Fruit fly (Drosophila melanogaster) whole organism, embryonic: ENCODE measurements around the gene udt.

Experiments
- ATbp ChIP-seq: fragments of 200-800 bp; sonication (Bioruptor generic); optimal IDR thresholded peaks from 2 replicates; lab custom pipeline; 2017; ENCODE audit warnings: missing biosample characterization, mild to moderate bottlenecking, missing genetic modification characterization, missing genetic modification reagents
- Atf-2 ChIP-seq: fragments of 200-800 bp; sonication (Bioruptor generic); optimal IDR thresholded peaks from 2 replicates; lab custom pipeline; 2016; ENCODE audit warnings: missing biosample characterization, missing genetic modification characterization
- B-H2 ChIP-seq: fragments of 200-800 bp; sonication (Bioruptor generic); optimal IDR thresholded peaks from 2 replicates; lab custom pipeline; 2018; ENCODE audit warnings: missing biosample characterization, mild to moderate bottlenecking, missing genetic modification characterization
- BEAF-32 ChIP-seq: fragments of 200-800 bp; sonication (Bioruptor generic); optimal IDR thresholded peaks from 3 replicates; lab custom pipeline; 2017; ENCODE audit warnings: missing biosample characterization, missing genetic modification characterization, mild to moderate bottlenecking, moderate library complexity, missing genetic modification reagents
- Bteb2 ChIP-seq: fragments of 200-800 bp; sonication (Bioruptor generic); optimal IDR thresholded peaks from 2 replicates; lab custom pipeline; 2016; ENCODE audit warnings: missing biosample characterization, missing genetic modification characterization
- CG10543 ChIP-seq: fragments of 200-800 bp; sonication (Bioruptor generic); optimal IDR thresholded peaks from 3 replicates; lab custom pipeline; 2017; ENCODE audit warnings: missing biosample characterization, mild to moderate bottlenecking, missing genetic modification characterization, moderate library complexity
- CG12104 ChIP-seq: fragments of 200-800 bp; sonication (Bioruptor generic); optimal IDR thresholded peaks from 3 replicates; lab custom pipeline; 2016; ENCODE audit warnings: missing biosample characterization, missing genetic modification characterization
- CG14667 ChIP-seq: fragments of 200-800 bp; sonication (Bioruptor generic); IDR thresholded peaks from 2 replicates; pipeline ENCODE4 v1.3.6; 2022; ENCODE audit warnings: missing biosample characterization, missing genetic modification characterization
- CG15011 ChIP-seq: fragments of 200-800 bp; sonication (Bioruptor generic); optimal IDR thresholded peaks from 3 replicates; lab custom pipeline; 2018; ENCODE audit warnings: missing biosample characterization, mild to moderate bottlenecking, missing genetic modification characterization
- CG15696 ChIP-seq: fragments of 200-800 bp; sonication (Bioruptor generic); optimal IDR thresholded peaks from 2 replicates; lab custom pipeline; 2019; ENCODE audit warnings: missing biosample characterization, mild to moderate bottlenecking, missing genetic modification characterization, moderate library complexity
- CG17568 ChIP-seq: fragments of 200-800 bp; sonication (Bioruptor generic); optimal IDR thresholded peaks from 2 replicates; lab custom pipeline; 2018; ENCODE audit warnings: missing biosample characterization, mild to moderate bottlenecking, missing genetic modification characterization, moderate library complexity
- CG31365 ChIP-seq: fragments of 200-800 bp; sonication (Bioruptor generic); optimal IDR thresholded peaks from 2 replicates; lab custom pipeline; 2018; ENCODE audit warnings: missing biosample characterization, mild to moderate bottlenecking, missing genetic modification characterization
- CG4404 ChIP-seq: fragments of 200-800 bp; sonication (Bioruptor generic); IDR thresholded peaks from 2 replicates; pipeline ENCODE4 v1.3.6; 2022; ENCODE audit warnings: missing biosample characterization, missing genetic modification characterization
- CG5245 ChIP-seq: fragments of 200-800 bp; sonication (Bioruptor generic); optimal IDR thresholded peaks from 3 replicates; lab custom pipeline; 2016; ENCODE audit warnings: missing biosample characterization, missing genetic modification characterization
- CG6813 ChIP-seq: fragments of 200-800 bp; sonication (Bioruptor generic); optimal IDR thresholded peaks from 2 replicates; lab custom pipeline; 2017; ENCODE audit warnings: missing biosample characterization, missing genetic modification characterization, mild to moderate bottlenecking, moderate library complexity, missing genetic modification reagents
- CG7928 ChIP-seq: fragments of 200-800 bp; sonication (Bioruptor generic); optimal IDR thresholded peaks from 2 replicates; lab custom pipeline; 2017; ENCODE audit warnings: missing biosample characterization, mild to moderate bottlenecking, missing genetic modification characterization
- CG7963 ChIP-seq: fragments of 200-800 bp; sonication (Bioruptor generic); IDR thresholded peaks from 3 replicates; pipeline ENCODE4 v1.3.6; 2022; ENCODE audit warnings: missing biosample characterization, missing genetic modification characterization; ENCODE audit not compliant: partially characterized antibody
- CG8290 ChIP-seq, 3 experiments: fragments of 200-800 bp; sonication (Bioruptor generic); optimal IDR thresholded peaks; 2 replicates each; lab custom pipeline; 2016 to 2019; ENCODE audit warnings: missing biosample characterization in 3 of 3, missing genetic modification characterization in 3 of 3, mild to moderate bottlenecking in 2 of 3, moderate library complexity in 1 of 3
- CG8388 ChIP-seq: fragments of 200-800 bp; sonication (Bioruptor generic); optimal IDR thresholded peaks from 2 replicates; lab custom pipeline; 2019; ENCODE audit warnings: missing biosample characterization, mild to moderate bottlenecking, missing genetic modification characterization, moderate library complexity
- CoRest ChIP-seq: fragments of 200-800 bp; sonication (Bioruptor generic); optimal IDR thresholded peaks from 3 replicates; lab custom pipeline; 2018; ENCODE audit warnings: missing biosample characterization, mild to moderate bottlenecking, missing genetic modification characterization, moderate library complexity
- D ChIP-seq, 2 experiments: fragments of 200-800 bp in 1 of 2; fragments of >200 bp in 1 of 2; sonication (Bioruptor generic) in 1 of 2; optimal IDR thresholded peaks; 2 replicates in 1 of 2; 3 replicates in 1 of 2; lab custom pipeline; 2017; ENCODE audit warnings: mild to moderate bottlenecking in 1 of 2, missing biosample characterization in 1 of 2, missing genetic modification characterization in 1 of 2, missing genetic modification reagents in 1 of 2
- Dbx ChIP-seq: fragments of 200-800 bp; sonication (Bioruptor generic); IDR thresholded peaks from 3 replicates; pipeline ENCODE4 v1.3.6; 2022; ENCODE audit warnings: missing biosample characterization, missing genetic modification characterization
- Doc2 ChIP-seq: fragments of 200-800 bp; sonication (Bioruptor generic); IDR thresholded peaks from 2 replicates; pipeline ENCODE4 v1.3.6; 2022; ENCODE audit warnings: missing biosample characterization, missing genetic modification characterization
- HLHmδ ChIP-seq: fragments of 200-800 bp; sonication (Bioruptor generic); optimal IDR thresholded peaks from 2 replicates; lab custom pipeline; 2018; ENCODE audit warnings: missing biosample characterization, mild to moderate bottlenecking, missing genetic modification characterization, moderate library complexity
- Mrtf ChIP-seq: fragments of 200-800 bp; sonication (Bioruptor generic); IDR thresholded peaks from 3 replicates; pipeline ENCODE4 v1.3.6; 2022; ENCODE audit warnings: missing biosample characterization, missing genetic modification characterization
- Opbp ChIP-seq: fragments of 200-800 bp; sonication (Bioruptor generic); IDR thresholded peaks from 3 replicates; pipeline ENCODE4 v1.3.6; 2022; ENCODE audit warnings: missing biosample characterization, missing genetic modification characterization; ENCODE audit not compliant: partially characterized antibody
- PHDP ChIP-seq: fragments of 200-800 bp; sonication (Bioruptor generic); optimal IDR thresholded peaks from 3 replicates; lab custom pipeline; 2018; ENCODE audit warnings: missing biosample characterization, mild to moderate bottlenecking, missing genetic modification characterization, moderate library complexity
- Rx ChIP-seq: fragments of 200-800 bp; sonication (Bioruptor generic); IDR thresholded peaks from 2 replicates; pipeline ENCODE4 v1.3.6; 2022; ENCODE audit warnings: missing biosample characterization, missing genetic modification characterization
- Spps ChIP-seq: fragments of 200-800 bp; sonication (Bioruptor generic); optimal IDR thresholded peaks from 2 replicates; lab custom pipeline; 2018; ENCODE audit warnings: missing biosample characterization, mild to moderate bottlenecking, missing genetic modification characterization
- Stat92E ChIP-seq, 3 experiments: fragments of >200 bp in 2 of 3; fragments of 200-800 bp in 1 of 3; sonication (Bioruptor generic) in 1 of 3; optimal IDR thresholded peaks; 2 replicates each; lab custom pipeline; 2017 to 2019; ENCODE audit warnings: missing biosample characterization in 3 of 3, missing genetic modification characterization in 3 of 3, mild to moderate bottlenecking in 1 of 3, moderate library complexity in 1 of 3
- Tbp ChIP-seq: fragments of >200 bp; optimal IDR thresholded peaks from 2 replicates; lab custom pipeline; 2018; ENCODE audit warnings: missing biosample characterization, missing genetic modification characterization
- Usf ChIP-seq: fragments of 200-800 bp; sonication (Bioruptor generic); optimal IDR thresholded peaks from 2 replicates; lab custom pipeline; 2017; ENCODE audit warnings: missing genotype, missing biosample characterization, missing genetic modification characterization
- YL-1 ChIP-seq: fragments of 200-800 bp; sonication (Bioruptor generic); optimal IDR thresholded peaks from 3 replicates; lab custom pipeline; 2017; ENCODE audit warnings: missing biosample characterization, mild to moderate bottlenecking, missing genetic modification characterization
- ac ChIP-seq: fragments of 200-800 bp; sonication (Bioruptor generic); optimal IDR thresholded peaks from 3 replicates; lab custom pipeline; 2017; ENCODE audit warnings: missing biosample characterization, mild to moderate bottlenecking, missing genetic modification characterization
- cas ChIP-seq: fragments of 200-800 bp; sonication (Bioruptor generic); IDR thresholded peaks from 2 replicates; pipeline ENCODE4 v1.3.6; 2022; ENCODE audit warnings: missing biosample characterization, missing genetic modification characterization
- cg ChIP-seq: fragments of 200-800 bp; sonication (Bioruptor generic); optimal IDR thresholded peaks from 3 replicates; lab custom pipeline; 2019; ENCODE audit warnings: missing biosample characterization, mild to moderate bottlenecking, missing genetic modification characterization, moderate library complexity
- dati ChIP-seq: fragments of 200-800 bp; sonication (Bioruptor generic); IDR thresholded peaks from 2 replicates; pipeline ENCODE4 v1.3.6; 2022; ENCODE audit warnings: missing biosample characterization, missing genetic modification characterization
- fd64A ChIP-seq: fragments of 200-800 bp; sonication (Bioruptor generic); optimal IDR thresholded peaks from 3 replicates; lab custom pipeline; 2018; ENCODE audit warnings: missing biosample characterization, mild to moderate bottlenecking, missing genetic modification characterization
- grn ChIP-seq: fragments of 200-800 bp; sonication (Bioruptor generic); optimal IDR thresholded peaks from 3 replicates; lab custom pipeline; 2017; ENCODE audit warnings: missing biosample characterization, missing genetic modification characterization
- h ChIP-seq: fragments of >200 bp; optimal IDR thresholded peaks from 2 replicates; lab custom pipeline; 2017
- insv ChIP-seq, 2 experiments: fragments of 200-800 bp; sonication (Bioruptor generic); optimal IDR thresholded peaks; 3 replicates each; lab custom pipeline; 2016 to 2018; ENCODE audit warnings: missing biosample characterization in 2 of 2, missing genetic modification characterization in 2 of 2
- ken ChIP-seq: fragments of 200-800 bp; sonication (Bioruptor generic); IDR thresholded peaks from 3 replicates; pipeline ENCODE4 v1.3.6; 2022; ENCODE audit warnings: missing biosample characterization, missing genetic modification characterization
- ro ChIP-seq: fragments of 200-800 bp; sonication (Bioruptor generic); IDR thresholded peaks from 2 replicates; pipeline ENCODE4 v1.3.6; 2022; ENCODE audit warnings: missing biosample characterization, missing genetic modification characterization
- so ChIP-seq: fragments of 200-800 bp; sonication (Bioruptor generic); IDR thresholded peaks from 3 replicates; pipeline ENCODE4 v1.3.6; 2022; ENCODE audit warnings: missing biosample characterization, missing genetic modification characterization
- ssp ChIP-seq: fragments of 200-800 bp; sonication (Bioruptor generic); IDR thresholded peaks from 2 replicates; pipeline ENCODE4 v1.3.6; 2022; ENCODE audit warnings: missing biosample characterization, missing genetic modification characterization
- ttk ChIP-seq: fragments of 200-800 bp; sonication (Bioruptor generic); IDR thresholded peaks from 2 replicates; pipeline ENCODE4 v2.1.2; 2022; ENCODE audit warnings: missing biosample characterization, missing genetic modification characterization
- tx ChIP-seq: fragments of 200-800 bp; sonication (Bioruptor generic); optimal IDR thresholded peaks from 2 replicates; lab custom pipeline; 2016; ENCODE audit warnings: missing biosample characterization, missing genetic modification characterization
- unpg ChIP-seq: fragments of 200-800 bp; sonication (Bioruptor generic); optimal IDR thresholded peaks from 3 replicates; lab custom pipeline; 2018; ENCODE audit warnings: missing biosample characterization, mild to moderate bottlenecking, missing genetic modification characterization, moderate library complexity
- z ChIP-seq: fragments of 200-800 bp; sonication (Bioruptor generic); IDR thresholded peaks from 3 replicates; pipeline ENCODE4 v1.3.6; 2022; ENCODE audit warnings: missing biosample characterization, missing genetic modification characterization
- zfh2 ChIP-seq: fragments of 200-800 bp; sonication (Bioruptor generic); optimal IDR thresholded peaks from 2 replicates; lab custom pipeline; 2016; ENCODE audit warnings: missing biosample characterization, missing genetic modification characterization

The udt gene

DNA sequence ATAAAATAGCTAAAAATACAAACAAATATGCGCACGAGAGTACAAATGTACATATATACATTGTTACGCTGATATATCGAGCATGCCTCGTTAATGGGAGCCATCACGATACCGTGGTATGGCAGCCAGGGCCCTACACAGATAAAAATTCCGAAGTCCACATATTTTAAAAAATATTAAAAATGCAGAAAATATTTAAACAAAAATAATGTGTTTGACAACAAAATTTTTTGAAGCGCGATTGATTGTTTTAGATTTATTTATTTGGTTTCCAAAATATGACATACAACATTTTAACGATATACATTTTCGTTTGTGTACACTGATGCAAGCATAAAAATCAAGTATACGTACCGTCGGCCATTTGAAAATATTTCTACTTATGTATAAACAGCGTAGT is 36.3 kb downstream of the udt start (continued):
- TF ChIP-seq D (optimal IDR thresholded peaks at IDR 0.05; lab: Kevin White, UChicago), result no peak
- peak; percentile 10 for TF ChIP-seq D (GFP tag; optimal IDR thresholded peaks at IDR 0.05; lab: Kevin White, UChicago)
- no peak for TF ChIP-seq HLHmδ (GFP tag; lab: Kevin White, UChicago)
- no peak for TF ChIP-seq BEAF-32 (GFP tag; lab: Kevin White, UChicago)
- TF ChIP-seq cg, result no peak
- no peak for TF ChIP-seq fd64A (GFP tag; lab: Kevin White, UChicago)
- peak; percentile 54 for TF ChIP-seq ssp
- TF ChIP-seq Rx (GFP tag; lab: Robert Waterston, UW), result peak; percentile 57
- TF ChIP-seq CG5245 (GFP tag; lab: Kevin White, UChicago), result peak; percentile 22
- TF ChIP-seq ATbp, result peak; percentile 46
- TF ChIP-seq CG7963 (GFP tag; lab: Robert Waterston, UW), result no peak
- TF ChIP-seq Spps, result peak; percentile 23
- TF ChIP-seq Opbp (GFP tag; lab: Robert Waterston, UW), result no peak
- TF ChIP-seq CG15011 (GFP tag; lab: Kevin White, UChicago), result peak; percentile 82
- TF ChIP-seq CG10543 (GFP tag; lab: Kevin White, UChicago), result no peak
- peak; percentile 67; the same call in 1 of the 3 replicates for TF ChIP-seq Mrtf
- peak; percentile 86 for TF ChIP-seq zfh2 (GFP tag; lab: Kevin White, UChicago)
- TF ChIP-seq insv (GFP tag; optimal IDR thresholded peaks at IDR 0.05; lab: Kevin White, UChicago), result no peak
- peak; percentile 55 for TF ChIP-seq CG7928 (GFP tag; lab: Kevin White, UChicago)
- TF ChIP-seq PHDP (tag; lab: Kevin White, UChicago), result peak; percentile 90
- peak; percentile 1 for TF ChIP-seq CG31365 (tag; lab: Kevin White, UChicago)
- no peak for TF ChIP-seq grn (GFP tag; lab: Kevin White, UChicago)
- TF ChIP-seq tx, result peak; percentile 64
- peak; percentile 81 for TF ChIP-seq CoRest (tag; lab: Kevin White, UChicago)
- peak; percentile 75 for TF ChIP-seq Bteb2 (GFP tag; lab: Kevin White, UChicago)
- TF ChIP-seq Doc2 (GFP tag; lab: Robert Waterston, UW), result no peak
- TF ChIP-seq Stat92E (GFP tag; optimal IDR thresholded peaks at IDR 0.05; lab: Kevin White, UChicago), result no peak
- peak; percentile 66; the same call in 1 of the 3 replicates for TF ChIP-seq so (GFP tag; lab: Robert Waterston, UW)
- peak; percentile 57 for TF ChIP-seq CG4404
- peak; percentile 28 for TF ChIP-seq CG15696 (tag; lab: Kevin White, UChicago)
- TF ChIP-seq Tbp (GFP tag; lab: Kevin White, UChicago), result no peak
- peak; percentile 64 for TF ChIP-seq ttk (GFP tag; lab: Robert Waterston, UW)
- peak; percentile 21 for TF ChIP-seq CG8290 (GFP tag; optimal IDR thresholded peaks at IDR 0.05; lab: Kevin White, UChicago)
- TF ChIP-seq CG8290 (tag; optimal IDR thresholded peaks at IDR 0.05; lab: Kevin White, UChicago), result peak in 1 of 2 experiments; percentile 24
- TF ChIP-seq cas (GFP tag; lab: Robert Waterston, UW), result peak; percentile 77
- peak; percentile 92 for TF ChIP-seq Dbx (GFP tag; lab: Robert Waterston, UW)
- TF ChIP-seq dati, result no peak
- peak; percentile 55; the same call in 1 of the 2 replicates for TF ChIP-seq CG14667 (GFP tag; lab: Robert Waterston, UW)
- no peak for TF ChIP-seq ac (GFP tag; lab: Kevin White, UChicago)
- TF ChIP-seq ro (GFP tag; lab: Robert Waterston, UW), result no peak
- no peak for TF ChIP-seq YL-1 (GFP tag; lab: Kevin White, UChicago)
- peak; percentile 64; the same call in 1 of the 3 replicates for TF ChIP-seq ken (GFP tag; lab: Robert Waterston, UW)
- TF ChIP-seq CG17568 (GFP tag; lab: Kevin White, UChicago), result peak; percentile 25
- peak; percentile 64 for TF ChIP-seq Usf (GFP tag; lab: Kevin White, UChicago)
- no peak for TF ChIP-seq h (lab: Kevin White, UChicago)
- peak; percentile 57 for TF ChIP-seq B-H2 (GFP tag; lab: Kevin White, UChicago)
- TF ChIP-seq CG8388, result peak; percentile 31
- TF ChIP-seq z, result no peak
- TF ChIP-seq unpg (GFP tag; lab: Kevin White, UChicago), result peak; percentile 82
- TF ChIP-seq CG12104, result peak; percentile 51
- TF ChIP-seq Atf-2 (GFP tag; lab: Kevin White, UChicago), result peak; percentile 29
- peak; percentile 65 for TF ChIP-seq CG6813
